Worm (Caenorhabditis elegans): ENCODE measurements around the gene str-171.

DNA sequence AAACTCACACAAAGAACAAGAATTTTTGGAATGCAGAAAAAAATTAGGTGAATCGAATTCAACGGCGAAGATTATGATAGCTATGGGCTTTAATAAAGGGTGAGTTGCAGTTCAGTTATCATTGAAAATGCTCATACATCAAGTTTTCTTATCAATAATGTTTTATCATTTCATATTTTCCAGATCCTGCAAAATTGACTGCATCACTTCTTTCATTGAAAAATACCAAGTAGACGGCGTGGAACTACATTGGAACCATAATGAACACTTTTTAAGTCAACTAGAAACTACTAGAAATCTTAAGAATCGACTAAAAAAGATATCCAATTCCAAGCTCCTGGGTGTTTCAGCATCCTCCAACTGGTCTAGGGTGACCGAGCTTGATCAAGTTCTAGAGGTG, 11.0 kb upstream of the str-171 start, which contains the start of gene K08F9.1:
- no peak for TF ChIP-seq fos-1 (tag; optimal IDR thresholded peaks at IDR 0.05)
- no peak for TF ChIP-seq alr-1 (tag; optimal IDR thresholded peaks at IDR 0.05; ENCODE audit: borderline replicate concordance)
- TF ChIP-seq aly-2 (tag; optimal IDR thresholded peaks at IDR 0.05): no peak
- TF ChIP-seq tlp-1 (tag; optimal IDR thresholded peaks at IDR 0.05): no peak
- TF ChIP-seq nhr-77 (tag; optimal IDR thresholded peaks at IDR 0.05): no peak
- TF ChIP-seq fkh-10 (GFP tag; optimal IDR thresholded peaks at IDR 0.05): no peak

Data from whole organism, L1 larva.